Fruit fly (Drosophila melanogaster) whole organism, embryonic: Measurements from ENCODE around the gene CG34126.
A peak's percentile ranks its signal among the peaks of the same experiment; 100 is the strongest.

Source experiments
- C15 ChIP-seq: fragments of 200-800 bp; sonication (Bioruptor generic); IDR thresholded peaks from 3 replicates; pipeline ENCODE4 v1.3.6; 2022; ENCODE audit warnings: missing biosample characterization, missing genetic modification characterization
- CG1024 ChIP-seq: fragments of 200-800 bp; sonication (Bioruptor generic); IDR thresholded peaks from 2 replicates; pipeline ENCODE4 v1.3.6; 2022; ENCODE audit warnings: missing biosample characterization, missing genetic modification characterization
- CG10959 ChIP-seq: fragments of 200-800 bp; sonication (Bioruptor generic); IDR thresholded peaks from 2 replicates; pipeline ENCODE4 v1.3.6; 2022; ENCODE audit warnings: missing biosample characterization, missing genetic modification characterization
- CG11456 ChIP-seq: fragments of 200-800 bp; sonication (Bioruptor generic); IDR thresholded peaks from 3 replicates; pipeline ENCODE4 v1.3.6; 2022; ENCODE audit warnings: missing biosample characterization, missing genetic modification characterization
- CG11696 ChIP-seq: fragments of 200-800 bp; sonication (Bioruptor generic); IDR thresholded peaks from 2 replicates; pipeline ENCODE4 v1.3.6; 2022; ENCODE audit warnings: missing biosample characterization, missing genetic modification characterization
- CG12236 ChIP-seq: fragments of 200-800 bp; sonication (Bioruptor generic); optimal IDR thresholded peaks from 2 replicates; lab custom pipeline; 2016; ENCODE audit warnings: missing biosample characterization, missing genetic modification characterization
- CG13624 ChIP-seq: fragments of 200-800 bp; sonication (Bioruptor generic); optimal IDR thresholded peaks from 2 replicates; lab custom pipeline; 2016; ENCODE audit warnings: missing biosample characterization, missing genetic modification characterization
- CG15073 ChIP-seq: fragments of 200-800 bp; sonication (Bioruptor generic); optimal IDR thresholded peaks from 2 replicates; lab custom pipeline; 2016; ENCODE audit warnings: missing biosample characterization, missing genetic modification characterization
- CG17186 ChIP-seq: fragments of 200-800 bp; sonication (Bioruptor generic); optimal IDR thresholded peaks from 3 replicates; lab custom pipeline; 2017; ENCODE audit warnings: missing biosample characterization, missing genetic modification reagents, missing genetic modification characterization
- CG18599 ChIP-seq: fragments of 200-800 bp; sonication (Bioruptor generic); optimal IDR thresholded peaks from 3 replicates; lab custom pipeline; 2017; ENCODE audit warnings: missing biosample characterization, missing genetic modification characterization, mild to moderate bottlenecking, moderate library complexity, missing genetic modification reagents
- CG31224 ChIP-seq: fragments of 200-800 bp; sonication (Bioruptor generic); IDR thresholded peaks from 2 replicates; pipeline ENCODE4 v1.3.6; 2022; ENCODE audit warnings: missing biosample characterization, missing genetic modification characterization
- CG32532 ChIP-seq: fragments of 200-800 bp; sonication (Bioruptor generic); IDR thresholded peaks from 2 replicates; pipeline ENCODE4 v1.3.6; 2022; ENCODE audit warnings: missing biosample characterization, missing genetic modification characterization
- CG42726 ChIP-seq: fragments of 200-800 bp; sonication (Bioruptor generic); IDR thresholded peaks from 2 replicates; pipeline ENCODE4 v1.3.6; 2022; ENCODE audit warnings: missing biosample characterization, missing genetic modification characterization; ENCODE audit not compliant: partially characterized antibody
- CG4328 ChIP-seq: fragments of 200-800 bp; sonication (Bioruptor generic); optimal IDR thresholded peaks from 3 replicates; lab custom pipeline; 2017; ENCODE audit warnings: missing biosample characterization, missing genetic modification reagents, missing genetic modification characterization
- CG4617 ChIP-seq: fragments of 200-800 bp; sonication (Bioruptor generic); optimal IDR thresholded peaks from 3 replicates; lab custom pipeline; 2016; ENCODE audit warnings: missing biosample characterization, missing genetic modification characterization, borderline replicate concordance
- CG4820 ChIP-seq: fragments of 200-800 bp; sonication (Bioruptor generic); optimal IDR thresholded peaks from 3 replicates; lab custom pipeline; 2016; ENCODE audit warnings: missing biosample characterization, missing genetic modification characterization
- CG5180 ChIP-seq: fragments of 200-800 bp; sonication (Bioruptor generic); optimal IDR thresholded peaks from 3 replicates; lab custom pipeline; 2017; ENCODE audit warnings: missing biosample characterization, missing genetic modification characterization, mild to moderate bottlenecking, moderate library complexity, missing genetic modification reagents
- CG6175 ChIP-seq: fragments of 200-800 bp; sonication (Bioruptor generic); IDR thresholded peaks from 3 replicates; pipeline ENCODE4 v1.3.6; 2022; ENCODE audit warnings: missing biosample characterization, missing genetic modification characterization
- CG8924 ChIP-seq: fragments of 200-800 bp; optimal IDR thresholded peaks from 3 replicates; lab custom pipeline; 2019; ENCODE audit warnings: missing biosample characterization, mild to moderate bottlenecking, missing genetic modification characterization, moderate library complexity
- CG9932 ChIP-seq: fragments of 200-800 bp; sonication (Bioruptor generic); IDR thresholded peaks from 2 replicates; pipeline ENCODE4 v1.3.6; 2022; ENCODE audit warnings: missing biosample characterization, missing genetic modification characterization
- Camta ChIP-seq: fragments of 200-800 bp; sonication (Bioruptor generic); optimal IDR thresholded peaks from 2 replicates; lab custom pipeline; 2016; ENCODE audit warnings: missing biosample characterization, missing genetic modification characterization
- Dbx ChIP-seq: fragments of 200-800 bp; sonication (Bioruptor generic); IDR thresholded peaks from 3 replicates; pipeline ENCODE4 v1.3.6; 2022; ENCODE audit warnings: missing biosample characterization, missing genetic modification characterization
- E2f2 ChIP-seq: fragments of 200-800 bp; sonication (Bioruptor generic); IDR thresholded peaks from 2 replicates; pipeline ENCODE4 v1.3.6; 2022; ENCODE audit warnings: missing biosample characterization, missing genetic modification characterization
- Ets65A ChIP-seq: fragments of 200-800 bp; sonication (Bioruptor generic); peaks from one replicate; lab custom pipeline; 2016; ENCODE audit warnings: missing biosample characterization, missing genetic modification characterization
- Ets97D ChIP-seq: fragments of 200-800 bp; sonication (Bioruptor generic); optimal IDR thresholded peaks from 3 replicates; lab custom pipeline; 2016; ENCODE audit warnings: missing biosample characterization, missing genetic modification characterization
- HmgD ChIP-seq: fragments of 200-800 bp; sonication (Bioruptor generic); optimal IDR thresholded peaks from 3 replicates; lab custom pipeline; 2016; ENCODE audit warnings: missing biosample characterization, missing genetic modification characterization
- MBD-R2 ChIP-seq: fragments of 200-800 bp; sonication (Bioruptor generic); IDR thresholded peaks from 2 replicates; pipeline ENCODE4 v1.3.6; 2022; ENCODE audit warnings: missing biosample characterization, missing genetic modification characterization
- MESR4 ChIP-seq: fragments of 200-800 bp; sonication (Bioruptor generic); optimal IDR thresholded peaks from 2 replicates; lab custom pipeline; 2018; ENCODE audit warnings: missing biosample characterization, mild to moderate bottlenecking, missing genetic modification characterization, moderate library complexity
- Six4 ChIP-seq: fragments of 200-800 bp; sonication (Bioruptor generic); optimal IDR thresholded peaks from 2 replicates; lab custom pipeline; 2016; ENCODE audit warnings: missing biosample characterization, missing genetic modification characterization
- Spps ChIP-seq: fragments of 200-800 bp; sonication (Bioruptor generic); optimal IDR thresholded peaks from 2 replicates; lab custom pipeline; 2018; ENCODE audit warnings: missing biosample characterization, mild to moderate bottlenecking, missing genetic modification characterization
- Sry-β ChIP-seq: fragments of 200-800 bp; sonication (Bioruptor generic); optimal IDR thresholded peaks from 2 replicates; lab custom pipeline; 2018; ENCODE audit warnings: missing biosample characterization, mild to moderate bottlenecking, missing genetic modification characterization, moderate library complexity
- az2 ChIP-seq: fragments of 200-800 bp; sonication (Bioruptor generic); optimal IDR thresholded peaks from 3 replicates; lab custom pipeline; 2016; ENCODE audit warnings: missing biosample characterization, missing genetic modification characterization
- chinmo ChIP-seq: fragments of 200-800 bp; sonication (Bioruptor generic); IDR thresholded peaks from 4 replicates; pipeline ENCODE4 v1.3.6; 2022; ENCODE audit warnings: missing biosample characterization, missing genetic modification characterization; ENCODE audit not compliant: partially characterized antibody
- cwo ChIP-seq: fragments of 200-800 bp; sonication (Bioruptor generic); optimal IDR thresholded peaks from 3 replicates; lab custom pipeline; 2017; ENCODE audit warnings: missing biosample characterization, missing genetic modification characterization, mild to moderate bottlenecking, moderate library complexity, missing genetic modification reagents
- ftz-f1 ChIP-seq: fragments of 200-800 bp; sonication (Bioruptor generic); optimal IDR thresholded peaks from 2 replicates; lab custom pipeline; 2016; ENCODE audit warnings: missing biosample characterization, missing genetic modification characterization
- grn ChIP-seq: fragments of 200-800 bp; sonication (Bioruptor generic); optimal IDR thresholded peaks from 3 replicates; lab custom pipeline; 2017; ENCODE audit warnings: missing biosample characterization, missing genetic modification characterization
- inv ChIP-seq: fragments of 200-800 bp; sonication (Bioruptor generic); IDR thresholded peaks from 2 replicates; pipeline ENCODE4 v1.3.6; 2022; ENCODE audit warnings: missing biosample characterization, missing genetic modification characterization; ENCODE audit not compliant: partially characterized antibody
- jumu ChIP-seq: fragments of 200-800 bp; sonication (Bioruptor generic); optimal IDR thresholded peaks from 3 replicates; lab custom pipeline; 2016; ENCODE audit warnings: missing biosample characterization, missing genetic modification characterization
- mam ChIP-seq: fragments of 200-800 bp; sonication (Bioruptor generic); optimal IDR thresholded peaks from 3 replicates; lab custom pipeline; 2016; ENCODE audit warnings: missing biosample characterization, missing genetic modification characterization
- odd ChIP-seq: fragments of 200-800 bp; sonication (Bioruptor generic); optimal IDR thresholded peaks from 2 replicates; lab custom pipeline; 2017; ENCODE audit warnings: missing biosample characterization, mild to moderate bottlenecking, missing genetic modification characterization
- otp ChIP-seq: fragments of 200-800 bp; sonication (Bioruptor generic); IDR thresholded peaks from 3 replicates; pipeline ENCODE4, ENCODE4 v1.3.6; 2022; ENCODE audit warnings: missing biosample characterization, missing genetic modification characterization
- phol ChIP-seq: fragments of 200-800 bp; sonication (Bioruptor generic); optimal IDR thresholded peaks from 3 replicates; lab custom pipeline; 2018; ENCODE audit warnings: missing biosample characterization, mild to moderate bottlenecking, missing genetic modification characterization, moderate library complexity
- repo ChIP-seq: fragments of 200-800 bp; sonication (Bioruptor generic); optimal IDR thresholded peaks from 2 replicates; lab custom pipeline; 2016; ENCODE audit warnings: missing biosample characterization, missing genetic modification characterization
- seq ChIP-seq: fragments of 200-800 bp; sonication (Bioruptor generic); IDR thresholded peaks from 2 replicates; pipeline ENCODE4 v1.3.6; 2022; ENCODE audit warnings: missing biosample characterization, missing genetic modification characterization
- shn ChIP-seq: fragments of 200-800 bp; sonication (Bioruptor generic); optimal IDR thresholded peaks from 3 replicates; lab custom pipeline; 2016; ENCODE audit warnings: missing biosample characterization, missing genetic modification characterization
- slbo ChIP-seq: fragments of 200-800 bp; sonication (Bioruptor generic); IDR thresholded peaks from 2 replicates; pipeline ENCODE4 v1.3.6; 2022; ENCODE audit warnings: missing biosample characterization, missing genetic modification characterization
- sug ChIP-seq: fragments of 200-800 bp; optimal IDR thresholded peaks from 2 replicates; lab custom pipeline; 2019; ENCODE audit warnings: missing biosample characterization, mild to moderate bottlenecking, missing genetic modification characterization, moderate library complexity
- tap ChIP-seq: fragments of 200-800 bp; optimal IDR thresholded peaks from 3 replicates; lab custom pipeline; 2019; ENCODE audit warnings: missing biosample characterization, mild to moderate bottlenecking, missing genetic modification characterization, moderate library complexity
- trem ChIP-seq: fragments of 200-800 bp; optimal IDR thresholded peaks from 3 replicates; lab custom pipeline; 2019; ENCODE audit warnings: missing biosample characterization, mild to moderate bottlenecking, missing genetic modification characterization, moderate library complexity
- zfh1 ChIP-seq: fragments of 200-800 bp; sonication (Bioruptor generic); IDR thresholded peaks from 3 replicates; pipeline ENCODE4 v1.3.6; 2022; ENCODE audit warnings: missing biosample characterization, missing genetic modification characterization

CG34126 gene

DNA sequence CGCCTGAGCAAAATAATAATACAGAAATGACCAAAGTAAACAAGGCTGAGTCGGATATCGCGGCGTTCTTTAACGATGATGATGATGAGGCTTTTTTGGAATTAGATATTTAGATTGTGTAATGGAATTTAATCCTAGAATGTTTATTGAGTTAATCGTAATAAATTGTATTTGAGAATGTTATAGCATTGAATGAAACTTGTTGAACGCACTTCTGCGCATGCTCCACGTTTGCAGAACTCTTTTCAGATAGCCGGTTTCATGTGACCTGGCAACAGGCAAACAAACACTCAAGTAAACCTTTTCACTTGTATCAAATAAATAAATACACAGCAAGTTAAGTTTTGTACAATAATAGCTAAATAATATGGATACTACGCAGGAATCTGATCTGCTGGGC, 23.3 kb upstream of the CG34126 start, which contains the start of gene CG34124:
CG34124 (plus strand) TSS at position 301 of the 400 bp plus-strand sequence.
- TF ChIP-seq ftz-f1 (GFP tag; lab: Kevin White, UChicago), result no peak
- no peak for TF ChIP-seq CG1024 (GFP tag; lab: Robert Waterston, UW)
- TF ChIP-seq CG18599 (GFP tag; lab: Kevin White, UChicago), result no peak
- TF ChIP-seq C15 (GFP tag; lab: Robert Waterston, UW), result no peak
- no peak for TF ChIP-seq CG42726
- TF ChIP-seq CG10959 (GFP tag; lab: Robert Waterston, UW), result no peak
- no peak for TF ChIP-seq cwo (GFP tag; lab: Kevin White, UChicago)
- TF ChIP-seq CG11696, result no peak
- no peak for TF ChIP-seq jumu (GFP tag; lab: Kevin White, UChicago)
- TF ChIP-seq CG32532 (GFP tag; lab: Robert Waterston, UW), result no peak
- TF ChIP-seq CG17186 (GFP tag; lab: Kevin White, UChicago), result no peak
- TF ChIP-seq, all 482 proteins: peak for 0

DNA sequence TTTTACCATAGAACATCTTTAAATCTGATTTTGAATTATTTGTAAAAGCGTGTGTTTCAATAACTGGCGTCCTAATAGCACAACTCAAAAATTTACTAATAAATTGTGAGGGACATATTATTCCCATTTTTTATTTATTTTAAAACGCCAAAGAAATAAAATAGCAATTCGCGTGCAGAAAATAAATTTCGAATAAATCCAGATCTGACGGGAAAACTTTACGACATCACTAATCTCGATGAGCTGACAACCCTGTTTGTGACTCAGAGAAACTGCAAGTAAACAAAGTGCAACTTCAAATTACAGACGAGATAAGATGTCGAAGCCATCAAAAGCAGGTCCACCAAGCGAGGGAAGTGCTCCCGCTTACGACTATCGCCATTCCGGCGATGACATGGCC, 16.0 kb upstream of the CG34126 start, which contains the start of gene CG34125:
CG34125 (plus strand) TSS at position 254 of the 400 bp plus-strand sequence.
- TF ChIP-seq tap (no peak), grn (GFP tag; lab: Kevin White, UChicago) (no peak), CG15073 (GFP tag; lab: Kevin White, UChicago) (no peak), trem (no peak), mam (GFP tag; lab: Kevin White, UChicago) (peak; percentile 14), chinmo (GFP tag; lab: Robert Waterston, UW) (peak; percentile 68; the same call in 1 of the 4 replicates), Six4 (GFP tag; lab: Kevin White, UChicago) (no peak), slbo (GFP tag; lab: Robert Waterston, UW) (peak; percentile 32; the same call in 1 of the 2 replicates), Spps (tag; lab: Kevin White, UChicago) (no peak), CG42726 (no peak), CG11456 (0 out of 3 replicates have a peak, but pooled peaks have one; percentile 47), HmgD (GFP tag; lab: Kevin White, UChicago) (no peak), shn (GFP tag; lab: Kevin White, UChicago) (no peak), Ets65A (GFP tag; lab: Kevin White, UChicago) (peak; percentile 82), CG13624 (GFP tag; lab: Kevin White, UChicago) (peak; percentile 5), CG9932 (GFP tag; lab: Robert Waterston, UW) (peak; percentile 44; the same call in 1 of the 2 replicates), Dbx (GFP tag; lab: Robert Waterston, UW) (no peak), E2f2 (GFP tag; lab: Robert Waterston, UW) (0 out of 2 replicates have a peak, but pooled peaks have one; percentile 22), sug (tag; lab: Kevin White, UChicago) (no peak), repo (GFP tag; lab: Kevin White, UChicago) (no peak), otp (no peak), CG4617 (GFP tag; lab: Kevin White, UChicago) (no peak), CG10959 (GFP tag; lab: Robert Waterston, UW) (no peak), inv (no peak), zfh1 (GFP tag; lab: Robert Waterston, UW) (peak; percentile 20; the same call in 1 of the 3 replicates), MBD-R2 (peak; percentile 82), CG8924 (tag; lab: Kevin White, UChicago) (no peak), CG4820 (no peak), phol (peak; percentile 11), CG5180 (GFP tag; lab: Kevin White, UChicago) (no peak), MESR4 (GFP tag; lab: Kevin White, UChicago) (peak; percentile 13), seq (GFP tag; lab: Robert Waterston, UW) (no peak), CG12236 (GFP tag; lab: Kevin White, UChicago) (no peak), odd (no peak), CG6175 (GFP tag; lab: Robert Waterston, UW) (no peak), CG31224 (GFP tag; lab: Robert Waterston, UW) (no peak), Camta (GFP tag; lab: Kevin White, UChicago) (peak; percentile 16), CG4328 (GFP tag; lab: Kevin White, UChicago) (no peak), az2 (peak; percentile 6), Sry-β (GFP tag; lab: Kevin White, UChicago) (peak; percentile 91), Ets97D (GFP tag; lab: Kevin White, UChicago) (no peak)
